Fruit fly (Drosophila melanogaster): ENCODE data around the gene Hr4.

dm6 chrX:1893532-1893931 lies 48.2 kb upstream of the Hr4 start:
- TF ChIP-seq insv (optimal IDR thresholded peaks at IDR 0.05) (no peak), psq (optimal IDR thresholded peaks at IDR 0.05) (no peak), Sin3A (optimal IDR thresholded peaks at IDR 0.05) (no peak), h (optimal IDR thresholded peaks at IDR 0.05) (no peak), Myc (optimal IDR thresholded peaks at IDR 0.05) (no peak)

Data from Kc167 (cell line).